Worm (Caenorhabditis elegans) whole organism, midembryonic: Measurements from ENCODE around the gene H14N18.4.

ENCODE experiments used
- cog-1 ChIP-seq: sonication (generic microtip); optimal IDR thresholded peaks from 2 replicates; lab custom pipeline; 2016; ENCODE audit warnings: missing genetic modification characterization, missing compliant biosample characterization
- flt-1 ChIP-seq: fragments of 200-800 bp; sonication (Bioruptor generic); IDR thresholded peaks from 2 replicates; pipeline ENCODE4 v1.3.6; 2022; ENCODE audit warnings: missing genetic modification characterization, missing compliant biosample characterization
- klf-2 ChIP-seq: fragments of 200-800 bp; sonication (Bioruptor generic); conservative IDR thresholded peaks from 2 replicates; pipeline ENCODE4 v1.3.6; 2022; ENCODE audit warnings: missing genetic modification reagents, missing genetic modification characterization, missing compliant biosample characterization
- med-1 ChIP-seq: sonication (generic microtip); optimal IDR thresholded peaks from 2 replicates; lab custom pipeline; 2017; ENCODE audit warnings: missing genetic modification characterization, mild to moderate bottlenecking, missing compliant biosample characterization, antibody characterized with exemption, missing genetic modification reagents; ENCODE audit not compliant: insufficient read depth
- ref-1 ChIP-seq: fragments of 200-800 bp; sonication (Bioruptor generic); conservative IDR thresholded peaks from 2 replicates; pipeline ENCODE4 v1.3.6; 2022; ENCODE audit warnings: missing genetic modification reagents, missing genetic modification characterization, missing compliant biosample characterization
- tab-1 ChIP-seq: fragments of 200-800 bp; sonication (Bioruptor generic); IDR thresholded peaks from 2 replicates; pipeline ENCODE4 v1.3.6; 2022; ENCODE audit warnings: missing genetic modification characterization, missing compliant biosample characterization
- ztf-23 ChIP-seq: fragments of 200-800 bp; sonication (Bioruptor generic); IDR thresholded peaks from 2 replicates; pipeline ENCODE4 v1.3.6; 2022; ENCODE audit warnings: missing genetic modification reagents, missing genetic modification characterization, missing compliant biosample characterization
- ztf-29 ChIP-seq: fragments of 200-800 bp; sonication (Bioruptor generic); IDR thresholded peaks from 2 replicates; pipeline ENCODE4 v1.3.6; 2022; ENCODE audit warnings: missing genetic modification reagents, missing genetic modification characterization, missing compliant biosample characterization

ce11 chrV:8922781-8923180, 6.0 kb downstream of the H14N18.4 start, which contains the start of gene ttr-47:
- TF ChIP-seq flt-1 (GFP tag; lab: Robert Waterston, UW), result no peak
- TF ChIP-seq cog-1 (tag; lab: Kevin White, UChicago), result no peak
- TF ChIP-seq tab-1 (GFP tag; lab: Robert Waterston, UW), result no peak
- no peak for TF ChIP-seq ztf-23 (GFP tag; lab: Robert Waterston, UW)
- TF ChIP-seq klf-2 (GFP tag; lab: Robert Waterston, UW), result no peak
- no peak for TF ChIP-seq med-1
- no peak for TF ChIP-seq ref-1 (GFP tag; lab: Robert Waterston, UW)
- no peak for TF ChIP-seq ztf-29 (GFP tag; lab: Robert Waterston, UW)
